Worm (Caenorhabditis elegans) whole organism, L1 larva: ENCODE data around the gene R13D7.2.

Experiments
- C04F5.9 ChIP-seq: sonication (generic microtip); optimal IDR thresholded peaks from 2 replicates; lab custom pipeline; 2016; ENCODE audit warnings: missing genetic modification characterization, missing compliant biosample characterization
- C16A3.4 ChIP-seq: fragments of 150-350 bp; optimal IDR thresholded peaks from 2 replicates; lab custom pipeline; 2014; ENCODE audit warnings: missing biosample characterization, missing genetic modification characterization
- aly-2 ChIP-seq: fragments of 150-350 bp; optimal IDR thresholded peaks from 2 replicates; lab custom pipeline; 2014; ENCODE audit warnings: missing biosample characterization, missing genetic modification characterization
- ama-1 ChIP-seq: fragments of 150-350 bp; optimal IDR thresholded peaks from 2 replicates; lab custom pipeline; 2014
- elt-2 ChIP-seq: sonication (generic microtip); optimal IDR thresholded peaks from 2 replicates; lab custom pipeline; 2016; ENCODE audit warnings: missing genetic modification characterization, mild to moderate bottlenecking, inconsistent platforms, missing compliant biosample characterization, missing genetic modification reagents
- lsy-2 ChIP-seq, 2 experiments: fragments of 150-350 bp; optimal IDR thresholded peaks; 2 replicates each; lab custom pipeline; 2014; ENCODE audit warnings: missing biosample characterization in 2 of 2, missing genetic modification characterization in 2 of 2
- mab-9 ChIP-seq: fragments of 200-800 bp; sonication (Bioruptor generic); IDR thresholded peaks from 2 replicates; pipeline ENCODE4 v1.3.6; 2022; ENCODE audit warnings: missing genetic modification reagents, missing genetic modification characterization, missing compliant biosample characterization
- nhr-12 ChIP-seq: sonication (generic microtip); optimal IDR thresholded peaks from 2 replicates; lab custom pipeline; 2017; ENCODE audit warnings: missing biosample characterization, missing genetic modification characterization
- nhr-237 ChIP-seq: fragments of 150-350 bp; optimal IDR thresholded peaks from 2 replicates; lab custom pipeline; 2014; ENCODE audit warnings: missing biosample characterization, missing genetic modification characterization
- nhr-76 ChIP-seq: sonication (generic microtip); optimal IDR thresholded peaks from 2 replicates; lab custom pipeline; 2017; ENCODE audit warnings: missing biosample characterization, missing genetic modification characterization
- swsn-7 ChIP-seq: sonication (generic microtip); optimal IDR thresholded peaks from 2 replicates; lab custom pipeline; 2016; ENCODE audit warnings: missing genetic modification characterization, missing compliant biosample characterization
- tbx-2 ChIP-seq: sonication (generic microtip); optimal IDR thresholded peaks from 2 replicates; lab custom pipeline; 2016; ENCODE audit warnings: missing genetic modification characterization, missing compliant biosample characterization
- ztf-11 ChIP-seq, 2 experiments: sonication (generic microtip); optimal IDR thresholded peaks; 2 replicates each; lab custom pipeline; 2016 to 2017; ENCODE audit warnings: missing genetic modification characterization in 2 of 2, missing biosample characterization in 1 of 2, missing compliant biosample characterization in 1 of 2
- ztf-4 ChIP-seq: fragments of 150-350 bp; optimal IDR thresholded peaks from 2 replicates; lab custom pipeline; 2014; ENCODE audit warnings: missing biosample characterization, missing genetic modification characterization

DNA sequence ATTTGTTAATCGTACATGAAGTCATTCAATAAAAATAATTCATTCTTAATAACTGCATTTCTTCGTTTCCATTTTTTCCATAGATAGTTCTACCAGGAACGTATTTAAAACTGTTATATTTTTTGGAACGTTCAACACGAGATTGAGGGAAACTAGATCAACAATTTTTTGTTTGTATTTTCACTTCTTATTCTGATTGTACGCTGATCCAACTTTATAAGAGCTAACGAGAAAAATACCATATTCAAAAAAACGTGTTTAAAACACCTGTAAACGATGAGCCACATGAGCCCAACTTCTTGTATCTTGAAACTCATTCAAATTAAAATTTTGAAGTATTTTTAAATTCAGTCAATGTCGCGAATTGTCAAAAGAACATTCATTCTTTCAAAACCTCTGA lies 6.9 kb downstream of the R13D7.2 start:
- no peak for TF ChIP-seq ztf-4 (tag; lab: Kevin White, UChicago)
- TF ChIP-seq tbx-2 (tag; lab: Kevin White, UChicago), result no peak
- no peak for TF ChIP-seq nhr-76
- TF ChIP-seq C04F5.9 (tag; lab: Kevin White, UChicago), result no peak
- no peak for TF ChIP-seq lsy-2 (tag; optimal IDR thresholded peaks at IDR 0.05; lab: Kevin White, UChicago)
- TF ChIP-seq C16A3.4 (tag; lab: Kevin White, UChicago), result no peak
- no peak for TF ChIP-seq ama-1 (lab: Kevin White, UChicago)
- no peak for TF ChIP-seq nhr-12 (tag; lab: Kevin White, UChicago)
- no peak for TF ChIP-seq aly-2 (tag; lab: Kevin White, UChicago)
- TF ChIP-seq ztf-11 (tag; optimal IDR thresholded peaks at IDR 0.05; lab: Kevin White, UChicago), result no peak
- no peak for TF ChIP-seq nhr-237 (tag; lab: Kevin White, UChicago)
- no peak for TF ChIP-seq elt-2 (tag; lab: Kevin White, UChicago)
- no peak for TF ChIP-seq swsn-7 (tag; lab: Kevin White, UChicago)
- TF ChIP-seq mab-9, result no peak
